Fruit fly (Drosophila melanogaster) whole organism, embryonic: ENCODE measurements around the gene CG32295.

Source experiments
- Abd-B ChIP-seq: fragments of 200-800 bp; sonication (Bioruptor generic); optimal IDR thresholded peaks from 2 replicates; lab custom pipeline; 2018; ENCODE audit warnings: missing biosample characterization, mild to moderate bottlenecking, missing genetic modification characterization, moderate library complexity
- Atf3 ChIP-seq: fragments of 200-800 bp; sonication (Bioruptor generic); optimal IDR thresholded peaks from 3 replicates; lab custom pipeline; 2016; ENCODE audit warnings: missing biosample characterization, missing genetic modification characterization
- CG12236 ChIP-seq: fragments of 200-800 bp; sonication (Bioruptor generic); optimal IDR thresholded peaks from 2 replicates; lab custom pipeline; 2016; ENCODE audit warnings: missing biosample characterization, missing genetic modification characterization
- CG13775 ChIP-seq: fragments of 200-800 bp; sonication (Bioruptor generic); optimal IDR thresholded peaks from 3 replicates; lab custom pipeline; 2017; ENCODE audit warnings: missing biosample characterization, mild to moderate bottlenecking, missing genetic modification characterization
- CG14667 ChIP-seq: fragments of 200-800 bp; sonication (Bioruptor generic); IDR thresholded peaks from 2 replicates; pipeline ENCODE4 v1.3.6; 2022; ENCODE audit warnings: missing biosample characterization, missing genetic modification characterization
- CG15073 ChIP-seq: fragments of 200-800 bp; sonication (Bioruptor generic); optimal IDR thresholded peaks from 2 replicates; lab custom pipeline; 2016; ENCODE audit warnings: missing biosample characterization, missing genetic modification characterization
- CG15269 ChIP-seq: fragments of 200-800 bp; sonication (Bioruptor generic); optimal IDR thresholded peaks from 2 replicates; lab custom pipeline; 2018; ENCODE audit warnings: missing biosample characterization, mild to moderate bottlenecking, missing genetic modification characterization, moderate library complexity
- CG17361 ChIP-seq: fragments of 200-800 bp; sonication (Bioruptor generic); IDR thresholded peaks from 3 replicates; pipeline ENCODE4 v1.3.6; 2022; ENCODE audit warnings: missing biosample characterization, missing genetic modification characterization
- CG17385 ChIP-seq: fragments of 200-800 bp; sonication (Bioruptor generic); optimal IDR thresholded peaks from 3 replicates; lab custom pipeline; 2018; ENCODE audit warnings: missing biosample characterization, mild to moderate bottlenecking, missing genetic modification characterization
- CG17829 ChIP-seq: fragments of 200-800 bp; optimal IDR thresholded peaks from 2 replicates; lab custom pipeline; 2019; ENCODE audit warnings: missing biosample characterization, mild to moderate bottlenecking, missing genetic modification characterization, moderate library complexity
- CG18476 ChIP-seq: fragments of 200-800 bp; sonication (Bioruptor generic); optimal IDR thresholded peaks from 2 replicates; lab custom pipeline; 2016; ENCODE audit warnings: missing biosample characterization, mild to moderate bottlenecking, missing genetic modification characterization
- CG18599 ChIP-seq: fragments of 200-800 bp; sonication (Bioruptor generic); optimal IDR thresholded peaks from 3 replicates; lab custom pipeline; 2017; ENCODE audit warnings: missing biosample characterization, missing genetic modification characterization, mild to moderate bottlenecking, moderate library complexity, missing genetic modification reagents
- CG2120 ChIP-seq: fragments of 200-800 bp; sonication (Bioruptor generic); optimal IDR thresholded peaks from 3 replicates; lab custom pipeline; 2016; ENCODE audit warnings: missing biosample characterization, missing genetic modification characterization
- CG2202 ChIP-seq: fragments of 200-800 bp; sonication (Bioruptor generic); optimal IDR thresholded peaks from 2 replicates; lab custom pipeline; 2018; ENCODE audit warnings: missing biosample characterization, mild to moderate bottlenecking, missing genetic modification characterization
- CG3163 ChIP-seq: fragments of 200-800 bp; sonication (Bioruptor generic); optimal IDR thresholded peaks from 3 replicates; lab custom pipeline; 2016; ENCODE audit warnings: missing biosample characterization, missing genetic modification characterization
- CG3838 ChIP-seq: fragments of 200-800 bp; sonication (Bioruptor generic); optimal IDR thresholded peaks from 3 replicates; lab custom pipeline; 2016; ENCODE audit warnings: missing biosample characterization, missing genetic modification characterization
- CG4328 ChIP-seq: fragments of 200-800 bp; sonication (Bioruptor generic); optimal IDR thresholded peaks from 3 replicates; lab custom pipeline; 2017; ENCODE audit warnings: missing biosample characterization, missing genetic modification reagents, missing genetic modification characterization
- CG4424 ChIP-seq: fragments of 200-800 bp; sonication (Bioruptor generic); optimal IDR thresholded peaks from 3 replicates; lab custom pipeline; 2016; ENCODE audit warnings: missing biosample characterization, missing genetic modification characterization
- CG6854 ChIP-seq: fragments of 200-800 bp; sonication (Bioruptor generic); optimal IDR thresholded peaks from 3 replicates; lab custom pipeline; 2017; ENCODE audit warnings: missing biosample characterization, mild to moderate bottlenecking, missing genetic modification characterization
- CG7556 ChIP-seq: fragments of 200-800 bp; sonication (Bioruptor generic); optimal IDR thresholded peaks from 2 replicates; lab custom pipeline; 2017; ENCODE audit warnings: missing biosample characterization, mild to moderate bottlenecking, missing genetic modification characterization
- CG8089 ChIP-seq: fragments of 200-800 bp; sonication (Bioruptor generic); optimal IDR thresholded peaks from 3 replicates; lab custom pipeline; 2016; ENCODE audit warnings: missing biosample characterization, missing genetic modification characterization
- CG9437 ChIP-seq: fragments of 200-800 bp; sonication (Bioruptor generic); optimal IDR thresholded peaks from 2 replicates; lab custom pipeline; 2018; ENCODE audit warnings: missing biosample characterization, mild to moderate bottlenecking, missing genetic modification characterization
- CG9727 ChIP-seq: fragments of 200-800 bp; sonication (Bioruptor generic); optimal IDR thresholded peaks from 3 replicates; lab custom pipeline; 2017; ENCODE audit warnings: missing biosample characterization, mild to moderate bottlenecking, missing genetic modification characterization
- Drgx ChIP-seq: fragments of 200-800 bp; sonication (Bioruptor generic); IDR thresholded peaks from 2 replicates; pipeline ENCODE4 v1.3.6; 2022; ENCODE audit warnings: missing biosample characterization, missing genetic modification characterization
- Elba2 ChIP-seq: fragments of 200-800 bp; sonication (Bioruptor generic); optimal IDR thresholded peaks from 3 replicates; lab custom pipeline; 2016; ENCODE audit warnings: missing biosample characterization, missing genetic modification characterization
- Hmr ChIP-seq: fragments of 200-800 bp; sonication (Bioruptor generic); optimal IDR thresholded peaks from 3 replicates; lab custom pipeline; 2017; ENCODE audit warnings: mild to moderate bottlenecking, missing biosample characterization, missing genetic modification reagents, missing genetic modification characterization
- Hsf ChIP-seq: fragments of 200-800 bp; sonication (Bioruptor generic); optimal IDR thresholded peaks from 3 replicates; lab custom pipeline; 2016; ENCODE audit warnings: missing biosample characterization, missing genetic modification characterization
- MESR4 ChIP-seq: fragments of 200-800 bp; sonication (Bioruptor generic); optimal IDR thresholded peaks from 2 replicates; lab custom pipeline; 2018; ENCODE audit warnings: missing biosample characterization, mild to moderate bottlenecking, missing genetic modification characterization, moderate library complexity
- Max ChIP-seq: fragments of 200-800 bp; sonication (Bioruptor generic); optimal IDR thresholded peaks from 2 replicates; lab custom pipeline; 2016; ENCODE audit warnings: missing biosample characterization, mild to moderate bottlenecking, missing genetic modification characterization
- Mes4 ChIP-seq: fragments of 200-800 bp; sonication (Bioruptor generic); optimal IDR thresholded peaks from 2 replicates; lab custom pipeline; 2016; ENCODE audit warnings: missing biosample characterization, missing genetic modification characterization
- Six4 ChIP-seq: fragments of 200-800 bp; sonication (Bioruptor generic); optimal IDR thresholded peaks from 2 replicates; lab custom pipeline; 2016; ENCODE audit warnings: missing biosample characterization, missing genetic modification characterization
- Sox100B ChIP-seq: fragments of 200-800 bp; sonication (Bioruptor generic); optimal IDR thresholded peaks from 3 replicates; lab custom pipeline; 2018; ENCODE audit warnings: missing biosample characterization, mild to moderate bottlenecking, missing genetic modification characterization
- Sox102F ChIP-seq: fragments of 200-800 bp; sonication (Bioruptor generic); optimal IDR thresholded peaks from 2 replicates; lab custom pipeline; 2018; ENCODE audit warnings: missing biosample characterization, mild to moderate bottlenecking, missing genetic modification characterization, moderate library complexity
- Stat92E ChIP-seq, 3 experiments: fragments of >200 bp in 2 of 3; fragments of 200-800 bp in 1 of 3; sonication (Bioruptor generic) in 1 of 3; optimal IDR thresholded peaks; 2 replicates each; lab custom pipeline; 2017 to 2019; ENCODE audit warnings: missing biosample characterization in 3 of 3, missing genetic modification characterization in 3 of 3, mild to moderate bottlenecking in 1 of 3, moderate library complexity in 1 of 3
- chif ChIP-seq, 2 experiments: fragments of 200-800 bp; sonication (Bioruptor generic); optimal IDR thresholded peaks; 3 replicates each; lab custom pipeline; 2016; ENCODE audit warnings: missing biosample characterization in 2 of 2, missing genetic modification characterization in 2 of 2
- chn ChIP-seq: fragments of 200-800 bp; sonication (Bioruptor generic); optimal IDR thresholded peaks from 2 replicates; lab custom pipeline; 2016; ENCODE audit warnings: missing biosample characterization, missing genetic modification characterization
- ci ChIP-seq: fragments of 200-800 bp; sonication (Bioruptor generic); IDR thresholded peaks from 3 replicates; pipeline ENCODE4 v1.3.6; 2022; ENCODE audit warnings: missing biosample characterization, missing genetic modification characterization
- corto ChIP-seq: fragments of 200-800 bp; sonication (Bioruptor generic); optimal IDR thresholded peaks from 2 replicates; lab custom pipeline; 2016; ENCODE audit warnings: missing biosample characterization, mild to moderate bottlenecking, missing genetic modification characterization, moderate library complexity
- ewg ChIP-seq: fragments of 200-800 bp; sonication (Bioruptor generic); optimal IDR thresholded peaks from 3 replicates; lab custom pipeline; 2017; ENCODE audit warnings: mild to moderate bottlenecking, missing biosample characterization, missing genetic modification reagents, missing genetic modification characterization
- gsb-n ChIP-seq: fragments of 200-800 bp; sonication (Bioruptor generic); optimal IDR thresholded peaks from 3 replicates; lab custom pipeline; 2018; ENCODE audit warnings: missing biosample characterization, mild to moderate bottlenecking, missing genetic modification characterization
- nau ChIP-seq: fragments of 200-800 bp; sonication (Bioruptor generic); optimal IDR thresholded peaks from 3 replicates; lab custom pipeline; 2017; ENCODE audit warnings: missing biosample characterization, mild to moderate bottlenecking, missing genetic modification characterization, missing genetic modification reagents
- nerfin-2 ChIP-seq: fragments of 200-800 bp; sonication (Bioruptor generic); IDR thresholded peaks from 2 replicates; pipeline ENCODE4 v1.3.6; 2022; ENCODE audit warnings: missing biosample characterization, missing genetic modification characterization; ENCODE audit not compliant: partially characterized antibody
- ranshi ChIP-seq: fragments of 200-800 bp; sonication (Bioruptor generic); IDR thresholded peaks from 2 replicates; pipeline ENCODE4 v1.3.6; 2022; ENCODE audit warnings: missing biosample characterization, missing genetic modification characterization
- salm ChIP-seq: fragments of 200-800 bp; sonication (Bioruptor generic); optimal IDR thresholded peaks from 2 replicates; lab custom pipeline; 2018; ENCODE audit warnings: missing biosample characterization, mild to moderate bottlenecking, missing genetic modification characterization
- sqz ChIP-seq: fragments of 200-800 bp; sonication (Bioruptor generic); optimal IDR thresholded peaks from 3 replicates; lab custom pipeline; 2018; ENCODE audit warnings: missing biosample characterization, mild to moderate bottlenecking, missing genetic modification characterization
- tgo ChIP-seq: fragments of 200-800 bp; sonication (Bioruptor generic); IDR thresholded peaks from 3 replicates; pipeline ENCODE4 v1.3.6; 2022; ENCODE audit warnings: missing biosample characterization, missing genetic modification characterization
- tin ChIP-seq: fragments of 200-800 bp; sonication (Bioruptor generic); optimal IDR thresholded peaks from 3 replicates; lab custom pipeline; 2016; ENCODE audit warnings: missing biosample characterization, missing genetic modification characterization
- tio ChIP-seq: fragments of 200-800 bp; sonication (Bioruptor generic); optimal IDR thresholded peaks from 2 replicates; lab custom pipeline; 2017; ENCODE audit warnings: missing biosample characterization, missing genetic modification characterization, inconsistent platforms
- trem ChIP-seq: fragments of 200-800 bp; optimal IDR thresholded peaks from 3 replicates; lab custom pipeline; 2019; ENCODE audit warnings: missing biosample characterization, mild to moderate bottlenecking, missing genetic modification characterization, moderate library complexity
- zf30C ChIP-seq: fragments of 200-800 bp; sonication (Bioruptor generic); optimal IDR thresholded peaks from 3 replicates; lab custom pipeline; 2018; ENCODE audit warnings: missing biosample characterization, mild to moderate bottlenecking, missing genetic modification characterization

CG32295 gene

dm6 chr3L:2479250-2479649 lies 47.5 kb downstream of the CG32295 start (continued):
- TF ChIP-seq CG12236 (peak; percentile 38), tio (no peak), CG17829 (peak; percentile 40), chn (GFP tag; lab: Kevin White, UChicago) (peak; percentile 41), CG9727 (GFP tag; lab: Kevin White, UChicago) (peak; percentile 62), Stat92E (GFP tag; optimal IDR thresholded peaks at IDR 0.05; lab: Kevin White, UChicago) (peak in 1 of 3 experiments; percentile 60), CG3838 (GFP tag; lab: Kevin White, UChicago) (peak; percentile 6), Max (peak; percentile 48), CG2120 (GFP tag; lab: Kevin White, UChicago) (peak; percentile 32), CG15073 (no peak), CG13775 (peak; percentile 24), Drgx (GFP tag; lab: Robert Waterston, UW) (peak; percentile 67), MESR4 (GFP tag; lab: Kevin White, UChicago) (no peak), CG14667 (GFP tag; lab: Robert Waterston, UW) (no peak), CG15269 (tag; lab: Kevin White, UChicago) (peak; percentile 24), ranshi (GFP tag; lab: Robert Waterston, UW) (0 out of 2 replicates have a peak, but pooled peaks have one; percentile 10), ci (GFP tag; lab: Robert Waterston, UW) (no peak; the same call in 2 of the 3 replicates), CG7556 (GFP tag; lab: Kevin White, UChicago) (peak; percentile 59), Sox102F (GFP tag; lab: Kevin White, UChicago) (peak; percentile 48), CG9437 (peak; percentile 18), Abd-B (GFP tag; lab: Kevin White, UChicago) (peak; percentile 12), CG17361 (GFP tag; lab: Robert Waterston, UW) (peak; percentile 64; the same call in 2 of the 3 replicates), Hsf (GFP tag; lab: Kevin White, UChicago) (peak; percentile 43), zf30C (peak; percentile 53), Six4 (peak; percentile 2), CG4328 (GFP tag; lab: Kevin White, UChicago) (no peak), chif (GFP tag; optimal IDR thresholded peaks at IDR 0.05; lab: Kevin White, UChicago) (peak; percentile 48 to 63), CG17385 (GFP tag; lab: Kevin White, UChicago) (peak; percentile 36), ewg (GFP tag; lab: Kevin White, UChicago) (peak; percentile 12), trem (peak; percentile 60), tgo (GFP tag; lab: Robert Waterston, UW) (0 out of 3 replicates have a peak, but pooled peaks have one; percentile 22), nau (GFP tag; lab: Kevin White, UChicago) (peak; percentile 35), tin (GFP tag; lab: Kevin White, UChicago) (peak; percentile 30), Elba2 (GFP tag; lab: Kevin White, UChicago) (no peak), CG18476 (GFP tag; lab: Kevin White, UChicago) (peak; percentile 16), nerfin-2 (no peak), corto (peak; percentile 49), salm (peak; percentile 2), CG18599 (peak; percentile 55), Atf3 (GFP tag; lab: Kevin White, UChicago) (peak; percentile 29), gsb-n (peak; percentile 42), CG6854 (peak; percentile 16), Sox100B (GFP tag; lab: Kevin White, UChicago) (peak; percentile 73), CG4424 (GFP tag; lab: Kevin White, UChicago) (peak; percentile 39), CG8089 (GFP tag; lab: Kevin White, UChicago) (peak; percentile 17), CG3163 (no peak), CG2202 (tag; lab: Kevin White, UChicago) (peak; percentile 31), Hmr (GFP tag; lab: Kevin White, UChicago) (peak; percentile 43), sqz (GFP tag; lab: Kevin White, UChicago) (peak; percentile 19), Mes4 (GFP tag; lab: Kevin White, UChicago) (peak; percentile 49)
